Fruit fly (Drosophila melanogaster): ENCODE measurements around the gene Nuf2.

The Nuf2 gene

dm6 chr2L:7050492-7051182, 15.0 kb downstream of the Nuf2 start:
- TF ChIP-seq CG1792 (GFP tag; optimal IDR thresholded peaks at IDR 0.05) (no peak), CG8478 (optimal IDR thresholded peaks at IDR 0.05) (peak; percentile 33), CG1832 (GFP tag; optimal IDR thresholded peaks at IDR 0.05) (peak; percentile 60), stwl (tag; optimal IDR thresholded peaks at IDR 0.05) (peak; percentile 67), Dll (GFP tag; IDR thresholded peaks at IDR 0.05; ENCODE audit: partially characterized antibody) (0 out of 4 replicates have a peak, but pooled peaks have one; percentile 8), gt (GFP tag; IDR thresholded peaks at IDR 0.05) (no peak), onecut (GFP tag; IDR thresholded peaks at IDR 0.05) (peak; percentile 96), bbx (GFP tag; IDR thresholded peaks at IDR 0.05; ENCODE audit: partially characterized antibody) (no peak), croc (GFP tag; conservative IDR thresholded peaks at IDR 0.05) (no peak), nerfin-1 (tag; optimal IDR thresholded peaks at IDR 0.05) (peak; percentile 47), CG30403 (GFP tag; optimal IDR thresholded peaks at IDR 0.05) (no peak), Lhr (GFP tag; optimal IDR thresholded peaks at IDR 0.05) (no peak), grau (tag; optimal IDR thresholded peaks at IDR 0.05) (peak; percentile 34), ara (GFP tag; IDR thresholded peaks at IDR 0.05) (0 out of 2 replicates have a peak, but pooled peaks have one; percentile 7), Dbx (GFP tag; IDR thresholded peaks at IDR 0.05) (no peak), repo (GFP tag; optimal IDR thresholded peaks at IDR 0.05) (no peak), CG10267 (tag; optimal IDR thresholded peaks at IDR 0.05) (peak; percentile 36), Ets97D (GFP tag; optimal IDR thresholded peaks at IDR 0.05) (no peak), MTF-1 (GFP tag; optimal IDR thresholded peaks at IDR 0.05; ENCODE audit: borderline replicate concordance) (no peak)

dm6 chr2L:7049680-7050289, 15.9 kb downstream of the Nuf2 start:
- TF ChIP-seq pho (GFP tag; optimal IDR thresholded peaks at IDR 0.05) (peak; percentile 5), Max (GFP tag; optimal IDR thresholded peaks at IDR 0.05) (no peak), Lhr (GFP tag; optimal IDR thresholded peaks at IDR 0.05) (no peak), pros (GFP tag; optimal IDR thresholded peaks at IDR 0.05) (peak; percentile 10), crp (GFP tag; optimal IDR thresholded peaks at IDR 0.05) (no peak), CG3065 (GFP tag; optimal IDR thresholded peaks at IDR 0.05) (no peak), CG4360 (GFP tag; IDR thresholded peaks at IDR 0.05) (peak; percentile 87), ewg (GFP tag; optimal IDR thresholded peaks at IDR 0.05) (peak; percentile 61), CG32532 (GFP tag; IDR thresholded peaks at IDR 0.05) (no peak), sqz (GFP tag; optimal IDR thresholded peaks at IDR 0.05) (peak; percentile 45), luna (GFP tag; optimal IDR thresholded peaks at IDR 0.05) (no peak), ac (GFP tag; optimal IDR thresholded peaks at IDR 0.05) (peak; percentile 12), Adf1 (GFP tag; IDR thresholded peaks at IDR 0.05) (peak; percentile 69), wek (GFP tag; optimal IDR thresholded peaks at IDR 0.05) (no peak), Mad (GFP tag; optimal IDR thresholded peaks at IDR 0.05) (no peak), D19B (GFP tag; optimal IDR thresholded peaks at IDR 0.05) (no peak), Drgx (GFP tag; IDR thresholded peaks at IDR 0.05) (peak; percentile 29; the same call in 1 of the 2 replicates), Side (GFP tag; optimal IDR thresholded peaks at IDR 0.05) (no peak), CG17802 (tag; optimal IDR thresholded peaks at IDR 0.05) (no peak), Blimp-1 (GFP tag; optimal IDR thresholded peaks at IDR 0.05) (peak; percentile 15), Trl (optimal IDR thresholded peaks at IDR 0.05) (peak; percentile 25 to 45), Trl (GFP tag; optimal IDR thresholded peaks at IDR 0.05) (no peak), HLH3B (GFP tag; IDR thresholded peaks at IDR 0.05) (0 out of 2 replicates have a peak, but pooled peaks have one; percentile 6), ttk (GFP tag; IDR thresholded peaks at IDR 0.05) (no peak), CG12104 (GFP tag; optimal IDR thresholded peaks at IDR 0.05) (no peak)

Data from whole organism, embryonic.